Worm (Caenorhabditis elegans) whole organism, midembryonic: ENCODE results near the gene C28D4.10.

Experiments
- cog-1 ChIP-seq: sonication (generic microtip); optimal IDR thresholded peaks from 2 replicates; lab custom pipeline; 2016; ENCODE audit warnings: missing genetic modification characterization, missing compliant biosample characterization
- flt-1 ChIP-seq: fragments of 200-800 bp; sonication (Bioruptor generic); IDR thresholded peaks from 2 replicates; pipeline ENCODE4 v1.3.6; 2022; ENCODE audit warnings: missing genetic modification characterization, missing compliant biosample characterization
- ref-1 ChIP-seq: fragments of 200-800 bp; sonication (Bioruptor generic); conservative IDR thresholded peaks from 2 replicates; pipeline ENCODE4 v1.3.6; 2022; ENCODE audit warnings: missing genetic modification reagents, missing genetic modification characterization, missing compliant biosample characterization
- tab-1 ChIP-seq: fragments of 200-800 bp; sonication (Bioruptor generic); IDR thresholded peaks from 2 replicates; pipeline ENCODE4 v1.3.6; 2022; ENCODE audit warnings: missing genetic modification characterization, missing compliant biosample characterization
- ztf-23 ChIP-seq: fragments of 200-800 bp; sonication (Bioruptor generic); IDR thresholded peaks from 2 replicates; pipeline ENCODE4 v1.3.6; 2022; ENCODE audit warnings: missing genetic modification reagents, missing genetic modification characterization, missing compliant biosample characterization

DNA sequence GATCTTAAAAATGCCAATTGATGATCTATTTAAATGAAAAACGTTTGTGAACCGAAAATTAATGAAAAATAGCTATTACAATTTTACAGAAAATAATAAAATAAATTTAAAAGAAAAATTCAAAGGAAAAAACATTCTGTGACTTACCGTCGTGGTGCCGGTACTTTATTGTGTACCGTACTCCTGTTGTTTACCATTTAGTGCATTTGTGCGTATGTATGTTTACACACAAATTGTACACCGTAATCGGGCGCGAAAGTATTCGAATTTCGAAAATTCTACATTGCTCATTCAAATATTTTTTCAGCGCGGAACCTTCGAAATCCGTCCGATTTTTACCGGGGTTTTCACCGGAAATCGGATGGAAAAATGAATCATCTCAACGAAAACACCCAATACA, 39.7 kb downstream of the C28D4.10 start, which contains the start of gene T13F2.6:
- TF ChIP-seq flt-1 (GFP tag; lab: Robert Waterston, UW) (no peak), ztf-23 (GFP tag; lab: Robert Waterston, UW) (no peak), tab-1 (no peak), cog-1 (tag; lab: Kevin White, UChicago) (no peak), ref-1 (GFP tag; lab: Robert Waterston, UW) (no peak)
